Worm (Caenorhabditis elegans): ENCODE data around the gene grdn-1.

ce11 chrV:18650043-18650442 is 57.5 kb downstream of the grdn-1 start, which contains the start of gene egas-2:
- TF ChIP-seq T22C8.4 (GFP tag; IDR thresholded peaks at IDR 0.05) (no peak), cog-1 (tag; optimal IDR thresholded peaks at IDR 0.05) (no peak), ztf-29 (GFP tag; IDR thresholded peaks at IDR 0.05) (no peak), ref-1 (GFP tag; conservative IDR thresholded peaks at IDR 0.05) (no peak), flt-1 (GFP tag; IDR thresholded peaks at IDR 0.05) (no peak), ztf-23 (GFP tag; IDR thresholded peaks at IDR 0.05) (no peak), med-1 (GFP tag; optimal IDR thresholded peaks at IDR 0.05; ENCODE audit: insufficient read depth) (no peak), klf-2 (GFP tag; conservative IDR thresholded peaks at IDR 0.05) (no peak), tab-1 (GFP tag; IDR thresholded peaks at IDR 0.05) (no peak)

Data from whole organism, midembryonic.